Worm (Caenorhabditis elegans) whole organism, young adult: ENCODE results near the gene set-3.

Source experiments
- aptf-3 ChIP-seq: fragments of 200-800 bp; sonication (Bioruptor generic); IDR thresholded peaks from 2 replicates; pipeline ENCODE4 v1.3.6; 2022; ENCODE audit warnings: missing genetic modification characterization, missing compliant biosample characterization
- ztf-28 ChIP-seq: fragments of 200-800 bp; sonication (Bioruptor generic); IDR thresholded peaks from 2 replicates; pipeline ENCODE4 v1.3.6; 2022; ENCODE audit warnings: missing genetic modification reagents, missing genetic modification characterization, missing compliant biosample characterization

- TF ChIP-seq aptf-3 (GFP tag; lab: Robert Waterston, UW): no peak
- no peak for TF ChIP-seq ztf-28 (GFP tag; lab: Robert Waterston, UW)
These were observed 41.5 kb upstream of the set-3 start, which contains the start of gene dao-6 for ce11 chrIII:9735857-9736256.
